Worm (Caenorhabditis elegans) whole organism, L4 larva: ENCODE results near the gene T26C5.3.
A peak's percentile ranks its signal among the peaks of the same experiment; 100 is the strongest.

Source experiments
- ZK337.2 ChIP-seq: fragments of 200-800 bp; sonication (Bioruptor generic); IDR thresholded peaks from 2 replicates; pipeline ENCODE4 v1.3.6; 2022; ENCODE audit warnings: missing genetic modification reagents, missing genetic modification characterization, missing compliant biosample characterization
- aha-1 ChIP-seq: fragments of 150-350 bp; peaks from one replicate; lab custom pipeline; 2014; ENCODE audit warnings: missing biosample characterization, missing genetic modification characterization
- ama-1 ChIP-seq: fragments of 150-350 bp; optimal IDR thresholded peaks from 2 replicates; lab custom pipeline; 2014; ENCODE audit warnings: inconsistent platforms, mixed read lengths
- attf-4 ChIP-seq: sonication (generic microtip); optimal IDR thresholded peaks from 3 replicates; lab custom pipeline; 2017; ENCODE audit warnings: missing biosample characterization, missing genetic modification characterization
- ceh-62 ChIP-seq: sonication (generic microtip); optimal IDR thresholded peaks from 2 replicates; lab custom pipeline; 2017; ENCODE audit warnings: missing biosample characterization, missing genetic modification characterization
- ces-1 ChIP-seq: fragments of 150-350 bp; sonication (generic microtip); optimal IDR thresholded peaks from 4 replicates; lab custom pipeline; 2014; ENCODE audit warnings: missing biosample characterization, missing genetic modification reagents, missing genetic modification characterization
- daf-16 ChIP-seq, 3 experiments: sonication (generic microtip); optimal IDR thresholded peaks; 2 replicates each; lab custom pipeline; 2016 to 2017; ENCODE audit warnings: missing genetic modification characterization in 3 of 3, missing genetic modification reagents in 3 of 3, mild to moderate bottlenecking in 2 of 3, missing compliant biosample characterization in 2 of 3, missing biosample characterization in 1 of 3, moderate library complexity in 1 of 3
- daf-19 ChIP-seq: fragments of 200-800 bp; sonication (Bioruptor generic); conservative IDR thresholded peaks from 2 replicates; pipeline ENCODE4 v1.3.6; 2022; ENCODE audit warnings: missing genetic modification characterization, missing compliant biosample characterization
- dmd-6 ChIP-seq: fragments of 200-800 bp; sonication (Bioruptor generic); IDR thresholded peaks from 2 replicates; pipeline ENCODE4 v1.3.6; 2022; ENCODE audit warnings: missing genetic modification reagents, missing genetic modification characterization, missing compliant biosample characterization
- dmd-8 ChIP-seq: fragments of 200-800 bp; sonication (Bioruptor generic); IDR thresholded peaks from 2 replicates; pipeline ENCODE4 v1.3.6; 2022; ENCODE audit warnings: missing genetic modification characterization, missing compliant biosample characterization
- dmd-9 ChIP-seq: fragments of 200-800 bp; sonication (Bioruptor generic); IDR thresholded peaks from 2 replicates; pipeline ENCODE4 v1.3.6; 2022; ENCODE audit warnings: missing genetic modification reagents, missing genetic modification characterization, missing compliant biosample characterization
- egl-27 ChIP-seq: sonication (generic microtip); optimal IDR thresholded peaks from 3 replicates; lab custom pipeline; 2017; ENCODE audit warnings: missing biosample characterization, missing genetic modification reagents, missing genetic modification characterization
- egl-43 ChIP-seq: fragments of 200-800 bp; sonication (Bioruptor generic); IDR thresholded peaks from 2 replicates; pipeline ENCODE4 v1.3.6; 2022; ENCODE audit warnings: missing genetic modification reagents, missing genetic modification characterization, missing compliant biosample characterization
- gei-8 ChIP-seq: fragments of 200-800 bp; sonication (Bioruptor generic); optimal IDR thresholded peaks from 2 replicates; lab custom pipeline; 2018; ENCODE audit warnings: mild to moderate bottlenecking, missing genetic modification characterization, missing compliant biosample characterization
- hlh-11 ChIP-seq: fragments of 200-800 bp; sonication (Bioruptor generic); optimal IDR thresholded peaks from 2 replicates; lab custom pipeline; 2018; ENCODE audit warnings: mild to moderate bottlenecking, missing genetic modification characterization, missing compliant biosample characterization
- hlh-30 ChIP-seq: sonication (generic microtip); optimal IDR thresholded peaks from 2 replicates; lab custom pipeline; 2017; ENCODE audit warnings: antibody characterized with exemption, mild to moderate bottlenecking, missing genetic modification characterization, missing compliant biosample characterization; ENCODE audit not compliant: insufficient read depth
- hmg-1.1 ChIP-seq: fragments of 200-800 bp; sonication (Bioruptor generic); IDR thresholded peaks from 2 replicates; pipeline ENCODE4 v1.3.6; 2022; ENCODE audit warnings: missing genetic modification reagents, missing genetic modification characterization, missing compliant biosample characterization
- lin-13 ChIP-seq: fragments of 150-350 bp; optimal IDR thresholded peaks from 2 replicates; lab custom pipeline; 2014; ENCODE audit warnings: missing biosample characterization, missing genetic modification reagents, missing genetic modification characterization
- lin-29 ChIP-seq: fragments of 200-800 bp; sonication (Bioruptor generic); IDR thresholded peaks from 2 replicates; pipeline ENCODE4 v1.3.6; 2022; ENCODE audit warnings: missing genetic modification reagents, missing genetic modification characterization, missing compliant biosample characterization
- lsy-2 ChIP-seq, 2 experiments: fragments of 150-350 bp in 1 of 2; sonication (generic microtip) in 1 of 2; optimal IDR thresholded peaks; 2 replicates each; lab custom pipeline; 2014 to 2017; ENCODE audit warnings: missing biosample characterization in 2 of 2, missing genetic modification characterization in 2 of 2
- madf-9 ChIP-seq: fragments of 200-800 bp; sonication (Bioruptor generic); conservative IDR thresholded peaks from 2 replicates; pipeline ENCODE4 v1.3.6; 2022; ENCODE audit warnings: missing genetic modification reagents, missing genetic modification characterization, missing compliant biosample characterization
- mdl-1 ChIP-seq, 2 experiments: fragments of 150-350 bp in 1 of 2; sonication (generic microtip) in 1 of 2; optimal IDR thresholded peaks; 2 replicates each; lab custom pipeline; 2014 to 2017; ENCODE audit warnings: missing biosample characterization in 2 of 2, missing genetic modification characterization in 2 of 2
- nhr-102 ChIP-seq: sonication (generic microtip); optimal IDR thresholded peaks from 2 replicates; lab custom pipeline; 2016; ENCODE audit warnings: mild to moderate bottlenecking, missing genetic modification characterization, moderate library complexity, missing compliant biosample characterization
- nhr-11 ChIP-seq: fragments of 150-350 bp; optimal IDR thresholded peaks from 2 replicates; lab custom pipeline; 2014; ENCODE audit warnings: missing biosample characterization, missing genetic modification characterization
- nhr-237 ChIP-seq: sonication (generic microtip); optimal IDR thresholded peaks from 2 replicates; lab custom pipeline; 2017; ENCODE audit warnings: missing biosample characterization, missing genetic modification characterization
- nhr-28 ChIP-seq: fragments of 150-350 bp; optimal IDR thresholded peaks from 2 replicates; lab custom pipeline; 2014; ENCODE audit warnings: missing biosample characterization, missing genetic modification characterization
- rbr-2 ChIP-seq: sonication (generic microtip); optimal IDR thresholded peaks from 2 replicates; lab custom pipeline; 2016; ENCODE audit warnings: missing genotype, missing genetic modification characterization, missing compliant biosample characterization
- set-16 ChIP-seq: fragments of 200-800 bp; sonication (Bioruptor generic); IDR thresholded peaks from 2 replicates; pipeline ENCODE4 v1.3.6; 2022; ENCODE audit warnings: missing genetic modification reagents, missing genetic modification characterization, missing compliant biosample characterization
- snpc-4 ChIP-seq: fragments of 150-350 bp; optimal IDR thresholded peaks from 2 replicates; lab custom pipeline; 2014; ENCODE audit warnings: missing biosample characterization, missing genetic modification characterization
- unc-62 ChIP-seq, 3 experiments: fragments of 150-350 bp in 1 of 3; sonication (generic microtip); optimal IDR thresholded peaks in 2 of 3; peaks in 1 of 3; 1 replicate in 1 of 3; 2 replicates in 2 of 3; lab custom pipeline; 2014 to 2017; ENCODE audit warnings: missing biosample characterization in 3 of 3, missing genetic modification characterization in 3 of 3, missing genetic modification reagents in 3 of 3, missing genotype in 1 of 3
- zfp-2 ChIP-seq: sonication (generic microtip); optimal IDR thresholded peaks from 2 replicates; lab custom pipeline; 2016; ENCODE audit warnings: mild to moderate bottlenecking, missing genetic modification characterization, missing compliant biosample characterization
- ztf-7 ChIP-seq: fragments of 150-350 bp; optimal IDR thresholded peaks from 2 replicates; lab custom pipeline; 2014; ENCODE audit warnings: missing biosample characterization, missing genetic modification characterization

Gene T26C5.3

DNA sequence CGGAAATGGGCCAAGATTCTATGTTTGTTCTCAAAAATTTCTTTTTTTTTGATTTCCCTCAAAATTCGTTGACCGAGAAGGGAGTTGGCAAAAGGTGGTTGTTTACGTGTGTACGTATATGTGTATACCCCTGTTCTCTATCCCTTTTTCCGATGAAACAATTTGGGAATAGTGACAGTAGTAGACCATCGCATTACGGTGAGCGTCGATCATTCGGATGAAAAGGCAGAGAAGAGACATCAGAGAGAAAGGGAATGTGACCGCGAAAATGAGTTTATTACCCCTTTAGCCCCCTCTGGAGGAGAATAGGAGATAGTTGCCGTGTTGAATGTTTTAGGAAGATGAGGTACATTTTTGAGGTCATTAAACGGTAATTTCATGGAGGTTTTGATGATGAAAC is 23.6 kb downstream of the T26C5.3 start:
- TF ChIP-seq set-16 (GFP tag; lab: Robert Waterston, UW) (no peak), nhr-28 (tag; lab: Kevin White, UChicago) (peak; percentile 16)

DNA sequence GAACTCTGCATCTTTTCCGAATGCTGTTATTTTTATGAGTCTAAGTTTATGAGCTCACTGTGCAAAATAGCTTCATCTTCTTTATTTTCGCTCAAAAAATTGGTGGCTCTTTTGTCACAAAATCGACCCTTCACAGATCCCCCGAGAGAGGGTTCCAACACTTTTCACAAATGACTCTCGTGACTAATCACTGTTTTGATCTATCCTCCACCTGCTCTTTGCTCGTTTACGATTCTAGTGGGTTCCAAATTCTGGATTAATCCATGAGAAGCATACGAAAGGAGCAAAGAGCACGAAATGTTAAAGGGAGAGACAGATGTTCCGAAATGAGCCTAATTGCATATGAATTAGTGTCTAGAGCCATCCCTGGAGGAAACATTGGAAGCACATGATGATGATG is 25.0 kb downstream of the T26C5.3 start:
- TF ChIP-seq unc-62 (GFP tag; optimal IDR thresholded peaks at IDR 0.05 in 1 of 2; lab: Kevin White, UChicago) (peak in 1 of 2 experiments; percentile 86), unc-62 (tag; optimal IDR thresholded peaks at IDR 0.05; lab: Kevin White, UChicago) (no peak), ZK337.2 (GFP tag; lab: Robert Waterston, UW) (no peak)

DNA sequence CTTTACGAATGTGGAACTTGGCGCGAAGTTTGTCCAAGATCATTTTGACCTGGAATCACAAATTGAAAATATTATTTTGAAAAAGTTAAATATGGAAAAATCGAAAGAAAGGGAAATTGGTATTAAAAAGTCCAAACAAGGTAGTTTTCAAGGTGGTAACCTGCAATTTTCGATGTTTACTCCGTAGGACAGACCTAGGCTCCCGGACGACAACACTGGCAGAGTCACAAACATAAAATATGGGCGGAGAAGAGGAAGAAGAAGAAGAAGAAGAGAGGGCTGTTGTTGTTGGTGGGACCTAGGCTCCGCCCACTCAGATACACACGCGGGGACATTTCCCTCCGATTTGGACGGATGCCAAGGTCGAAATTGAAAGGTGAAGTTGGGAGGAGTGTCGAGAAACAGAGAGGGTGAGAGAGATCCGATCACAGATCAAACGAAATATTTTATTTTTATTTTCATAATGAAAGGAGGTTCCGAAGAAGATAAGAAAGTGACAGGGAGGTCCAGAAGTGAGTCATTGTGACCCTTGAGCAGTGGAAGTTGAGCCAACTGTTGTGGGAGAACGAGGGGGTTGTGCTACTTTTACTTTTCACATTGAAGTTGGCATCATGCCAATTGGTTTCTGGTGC is 25.7 kb downstream of the T26C5.3 start, which contains the start of gene aqp-2:
Gene aqp-2, minus strand, starts transcription at position 51 of the 632 bp plus-strand sequence.
- TF ChIP-seq daf-16 (GFP tag; optimal IDR thresholded peaks at IDR 0.05; lab: Kevin White, UChicago) (peak in 1 of 2 experiments; percentile 97), daf-16 (tag; optimal IDR thresholded peaks at IDR 0.05; lab: Kevin White, UChicago) (no peak), set-16 (GFP tag; lab: Robert Waterston, UW) (peak; percentile 31; the same call in 1 of the 2 replicates), mdl-1 (tag; optimal IDR thresholded peaks at IDR 0.05; lab: Kevin White, UChicago) (peak in 1 of 2 experiments; percentile 39), madf-9 (GFP tag; lab: Robert Waterston, UW) (no peak), ces-1 (GFP tag; lab: Kevin White, UChicago) (no peak), nhr-102 (tag; lab: Kevin White, UChicago) (no peak), nhr-11 (tag; lab: Kevin White, UChicago) (peak; percentile 28), lin-29 (no peak), gei-8 (GFP tag; lab: Kevin White, UChicago) (no peak), nhr-237 (tag; lab: Kevin White, UChicago) (no peak), ama-1 (lab: Kevin White, UChicago) (no peak), hlh-11 (peak; percentile 50), lin-13 (no peak), unc-62 (GFP tag; optimal IDR thresholded peaks at IDR 0.05 in 1 of 2; lab: Kevin White, UChicago) (peak in 1 of 2 experiments; percentile 56), unc-62 (tag; optimal IDR thresholded peaks at IDR 0.05; lab: Kevin White, UChicago) (no peak), aha-1 (tag; lab: Kevin White, UChicago) (no peak)
- TF ChIP-seq, all 104 proteins: peak for 6

DNA sequence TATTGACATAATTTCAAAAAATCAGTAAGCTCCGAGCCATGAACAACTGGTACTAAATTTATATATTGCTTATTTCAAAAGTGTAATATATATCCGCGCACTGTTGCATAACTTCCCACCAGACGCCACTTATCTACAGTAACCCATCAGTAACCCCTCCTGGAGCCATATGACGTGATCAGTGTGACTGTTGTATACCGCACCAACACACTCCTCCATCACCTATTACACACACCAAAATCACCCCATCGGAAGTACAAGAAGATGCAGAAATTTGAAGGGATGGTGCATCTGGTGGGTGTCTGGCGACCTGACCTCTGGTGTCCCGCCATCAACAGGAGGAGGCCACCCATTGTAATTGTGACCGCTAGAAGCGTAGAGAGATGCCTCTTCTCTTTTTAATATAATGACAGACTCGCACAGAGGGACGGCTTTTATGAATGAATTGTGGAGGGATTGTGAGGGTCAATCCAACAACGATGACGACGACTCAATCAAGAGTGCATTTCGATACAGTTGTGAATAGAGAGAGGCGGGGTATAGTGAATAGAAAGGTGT is 26.5 kb downstream of the T26C5.3 start:
- TF ChIP-seq daf-19 (GFP tag; lab: Robert Waterston, UW) (no peak), aha-1 (tag; lab: Kevin White, UChicago) (peak; percentile 64), dmd-9 (GFP tag; lab: Robert Waterston, UW) (no peak), snpc-4 (no peak), egl-27 (tag; lab: Kevin White, UChicago) (no peak)

DNA sequence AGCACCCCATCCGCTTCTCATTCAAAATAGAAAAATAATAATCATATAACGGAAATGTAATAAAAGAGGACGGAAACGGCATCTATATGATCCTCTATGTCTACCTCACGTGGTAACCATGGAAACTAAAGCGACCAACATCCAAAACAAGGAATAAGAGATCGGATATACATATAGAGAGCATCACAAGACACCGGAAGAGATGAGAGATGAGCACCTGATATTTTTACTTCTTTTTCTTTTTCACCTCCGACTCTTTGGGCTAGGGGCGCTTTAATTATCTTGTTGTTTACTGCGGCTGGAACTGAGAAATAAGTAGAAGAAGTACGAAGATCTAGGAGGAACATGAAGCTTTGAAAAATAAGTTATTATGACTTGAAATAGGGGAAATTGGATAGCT is 27.4 kb downstream of the T26C5.3 start:
- TF ChIP-seq attf-4 (tag; lab: Kevin White, UChicago) = no peak
- TF ChIP-seq unc-62 (GFP tag; optimal IDR thresholded peaks at IDR 0.05 in 1 of 2; lab: Kevin White, UChicago) = peak in 1 of 2 experiments; percentile 36
- TF ChIP-seq unc-62 (tag; optimal IDR thresholded peaks at IDR 0.05; lab: Kevin White, UChicago) = no peak
- TF ChIP-seq dmd-8 (GFP tag; lab: Robert Waterston, UW) = no peak
- peak; percentile 46 for TF ChIP-seq nhr-11 (tag; lab: Kevin White, UChicago)

DNA sequence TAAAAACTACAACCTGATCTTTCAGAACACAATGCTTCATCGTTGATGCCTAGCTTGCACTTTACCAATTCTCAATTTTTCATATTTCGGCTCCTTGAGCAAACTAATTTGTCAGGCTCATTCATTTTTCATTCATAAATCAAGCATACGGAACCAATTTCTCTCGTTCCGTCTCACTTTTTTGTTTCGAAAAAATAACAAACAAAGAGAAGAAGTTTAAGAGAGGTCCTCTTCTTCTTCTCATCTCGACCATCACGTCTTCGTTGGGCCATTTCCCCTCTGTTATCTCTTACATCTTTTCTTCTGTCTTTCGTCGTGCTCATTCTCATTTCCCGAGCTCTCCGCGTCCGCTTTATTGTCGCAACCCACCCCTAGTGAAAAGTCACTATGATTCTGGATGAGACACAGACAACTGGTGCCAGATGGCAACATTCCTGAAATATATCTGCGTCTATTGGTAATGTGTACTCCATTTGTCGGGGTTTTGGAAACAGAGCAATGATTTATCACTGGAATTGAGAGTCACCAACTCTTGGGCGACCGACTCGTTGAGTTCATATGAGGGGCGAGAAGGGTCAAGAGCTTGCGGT is 28.4 kb downstream of the T26C5.3 start:
- peak; percentile 1 for TF ChIP-seq hlh-30
- no peak for TF ChIP-seq snpc-4
- TF ChIP-seq egl-43 (GFP tag; lab: Robert Waterston, UW) = peak; percentile 52; the same call in 1 of the 2 replicates
- peak; percentile 25; the same call in 1 of the 2 replicates for TF ChIP-seq hmg-1.1 (GFP tag; lab: Robert Waterston, UW)
- no peak for TF ChIP-seq ztf-7 (tag; lab: Kevin White, UChicago)
- TF ChIP-seq rbr-2 (tag; lab: Kevin White, UChicago) = peak; percentile 13
- TF ChIP-seq dmd-6 (GFP tag; lab: Robert Waterston, UW) = no peak
- peak; percentile 46 for TF ChIP-seq nhr-11 (tag; lab: Kevin White, UChicago)
- peak in 1 of 2 experiments; percentile 15 for TF ChIP-seq mdl-1 (tag; optimal IDR thresholded peaks at IDR 0.05; lab: Kevin White, UChicago)
- TF ChIP-seq daf-16 (GFP tag; optimal IDR thresholded peaks at IDR 0.05; lab: Kevin White, UChicago) = peak in 1 of 2 experiments; percentile 57
- TF ChIP-seq daf-16 (tag; optimal IDR thresholded peaks at IDR 0.05; lab: Kevin White, UChicago) = no peak
- no peak for TF ChIP-seq ces-1 (GFP tag; lab: Kevin White, UChicago)
- peak; percentile 96 for TF ChIP-seq aha-1 (tag; lab: Kevin White, UChicago)
- peak in 1 of 2 experiments; percentile 41 for TF ChIP-seq lsy-2 (tag; optimal IDR thresholded peaks at IDR 0.05; lab: Kevin White, UChicago)
- TF ChIP-seq hlh-11 = peak; percentile 2
- no peak for TF ChIP-seq zfp-2
- TF ChIP-seq unc-62 (GFP tag; optimal IDR thresholded peaks at IDR 0.05 in 1 of 2; lab: Kevin White, UChicago) = peak in 1 of 2 experiments; percentile 59
- no peak for TF ChIP-seq unc-62 (tag; optimal IDR thresholded peaks at IDR 0.05; lab: Kevin White, UChicago)
- TF ChIP-seq ceh-62 (tag; lab: Kevin White, UChicago) = no peak
